Fruit fly (Drosophila melanogaster) whole organism, pupa: ENCODE data around the gene CG10418.

Experiments
- CG12605 ChIP-seq: fragments of 200-800 bp; sonication (Bioruptor generic); IDR thresholded peaks from 2 replicates; pipeline ENCODE4 v1.3.6; 2022; ENCODE audit warnings: missing biosample characterization, missing genetic modification characterization
- gl ChIP-seq: fragments of 200-800 bp; sonication (Bioruptor generic); optimal IDR thresholded peaks from 2 replicates; lab custom pipeline; 2018; ENCODE audit warnings: missing biosample characterization, mild to moderate bottlenecking, missing genetic modification characterization

DNA sequence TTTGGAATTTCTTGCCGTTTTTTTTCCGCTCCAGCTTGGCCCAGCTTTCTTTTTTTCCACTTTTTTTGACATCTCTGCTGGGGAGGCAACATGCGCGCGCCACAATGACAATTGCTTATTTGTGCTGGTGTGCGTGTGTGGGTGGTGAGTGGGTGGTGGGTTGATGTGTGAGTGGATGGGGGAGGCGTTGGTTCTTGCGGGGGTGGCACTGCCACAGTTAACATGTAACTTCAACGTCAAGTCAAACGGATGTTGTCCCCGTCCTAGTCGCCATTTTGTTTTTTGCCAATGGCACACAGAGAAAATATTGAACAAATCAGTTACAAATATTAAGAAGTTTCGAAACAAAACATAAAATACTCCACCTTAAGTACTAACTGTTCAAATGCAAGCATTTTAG lies 26.0 kb upstream of the CG10418 start, which contains the start of gene CG44355:
- TF ChIP-seq CG12605 (GFP tag; lab: Robert Waterston, UW) = no peak
- TF ChIP-seq gl (tag; lab: Kevin White, UChicago) = no peak
